Fruit fly (Drosophila melanogaster) whole organism, wandering third instar larva: ENCODE measurements around the gene CG18810.

Experiments
- HLH106 ChIP-seq: fragments of 200-800 bp; optimal IDR thresholded peaks from 3 replicates; lab custom pipeline; 2019; ENCODE audit warnings: missing biosample characterization, mild to moderate bottlenecking, missing genetic modification characterization, moderate library complexity
- Myc ChIP-seq: fragments of >200 bp; optimal IDR thresholded peaks from 2 replicates; lab custom pipeline; 2017
- OdsH ChIP-seq: fragments of 200-800 bp; sonication (Bioruptor generic); optimal IDR thresholded peaks from 2 replicates; lab custom pipeline; 2016; ENCODE audit warnings: missing biosample characterization, mild to moderate bottlenecking, missing genetic modification characterization
- Vsx2 ChIP-seq: fragments of 200-300, 225-300 bp; sonication (Bioruptor generic); optimal IDR thresholded peaks from 2 replicates; lab custom pipeline; 2018; ENCODE audit warnings: missing biosample characterization, missing genetic modification characterization; ENCODE audit not compliant: partially characterized antibody
- h ChIP-seq: fragments of 200-800 bp; sonication (Bioruptor generic); optimal IDR thresholded peaks from 3 replicates; lab custom pipeline; 2016; ENCODE audit warnings: missing biosample characterization, mild to moderate bottlenecking, missing genetic modification characterization

dm6 chr2L:20643144-20643543 is 5.6 kb upstream of the CG18810 start, which contains the start of gene CG17470:
- no peak for TF ChIP-seq OdsH (GFP tag; lab: Kevin White, UChicago)
- TF ChIP-seq HLH106 (tag; lab: Kevin White, UChicago), result no peak
- TF ChIP-seq Vsx2 (GFP tag; lab: Kevin White, UChicago), result no peak
- TF ChIP-seq h (GFP tag; lab: Kevin White, UChicago), result no peak
- no peak for TF ChIP-seq Myc
